Worm (Caenorhabditis elegans): ENCODE results near the gene F35E12.10.

DNA sequence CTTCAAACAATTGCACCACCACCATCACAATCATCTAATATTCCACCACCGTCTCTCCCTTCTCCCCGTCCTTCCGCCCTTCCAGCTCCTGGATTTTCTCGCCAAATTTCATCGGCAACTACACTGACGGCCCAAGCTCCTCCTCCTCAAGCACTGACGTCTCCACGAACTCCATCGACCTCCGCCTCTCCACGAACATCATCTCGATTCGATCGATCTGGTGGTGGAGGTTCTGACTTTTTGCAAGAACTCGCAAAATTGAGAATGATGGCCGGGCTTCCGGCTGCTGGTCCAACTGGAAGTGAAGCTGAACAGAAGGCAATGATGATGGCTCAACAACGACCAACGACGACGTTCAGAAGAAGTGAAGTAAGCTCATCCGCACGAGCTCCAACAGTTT lies 45.5 kb upstream of the F35E12.10 start:
- TF ChIP-seq ama-1 (optimal IDR thresholded peaks at IDR 0.05) (no peak), ets-7 (tag; optimal IDR thresholded peaks at IDR 0.05) (no peak), ceh-13 (GFP tag; optimal IDR thresholded peaks at IDR 0.05) (no peak), hmg-4 (GFP tag; optimal IDR thresholded peaks at IDR 0.05) (no peak)
